Worm (Caenorhabditis elegans): ENCODE measurements around the gene irld-44.

DNA sequence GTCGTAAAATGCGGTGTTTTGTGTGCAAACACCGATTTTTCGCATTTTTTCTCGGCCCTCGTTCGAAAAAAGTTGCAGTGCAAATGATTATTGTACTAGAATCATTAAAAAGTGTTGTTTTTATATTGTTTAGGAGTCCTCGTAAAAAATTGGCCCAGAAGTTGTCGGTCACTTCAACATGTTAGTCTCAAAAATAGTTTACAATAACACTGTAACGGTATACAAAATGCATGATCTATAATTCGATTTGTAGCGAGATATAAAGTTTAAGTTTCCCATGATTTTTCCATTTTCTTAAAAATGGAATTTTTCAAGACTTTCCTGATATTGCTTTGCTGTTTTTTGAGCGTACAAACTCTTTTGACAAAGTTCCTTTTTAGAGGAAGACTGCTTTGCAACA, 15.8 kb downstream of the irld-44 start, which contains the start of gene K04F1.8:
- no peak for TF ChIP-seq ama-1 (optimal IDR thresholded peaks at IDR 0.05)
- no peak for TF ChIP-seq F13C5.2 (tag; optimal IDR thresholded peaks at IDR 0.05)
- no peak for TF ChIP-seq hmbx-1 (tag; optimal IDR thresholded peaks at IDR 0.05)
- no peak for TF ChIP-seq tbx-11 (GFP tag; IDR thresholded peaks at IDR 0.05)
- TF ChIP-seq ceh-36 (tag; optimal IDR thresholded peaks at IDR 0.05): no peak
- TF ChIP-seq tbx-37 (GFP tag; conservative IDR thresholded peaks at IDR 0.05): no peak
- TF ChIP-seq sea-1 (GFP tag; conservative IDR thresholded peaks at IDR 0.05): no peak
- no peak for TF ChIP-seq hnd-1 (tag; optimal IDR thresholded peaks at IDR 0.05)
- TF ChIP-seq hmg-4 (GFP tag; optimal IDR thresholded peaks at IDR 0.05): no peak
- TF ChIP-seq aly-1 (tag; optimal IDR thresholded peaks at IDR 0.05): no peak
- no peak for TF ChIP-seq scrt-1 (GFP tag; IDR thresholded peaks at IDR 0.05)
- no peak for TF ChIP-seq B0310.2 (tag; optimal IDR thresholded peaks at IDR 0.05)

Measured in whole organism, early embryonic.